Fruit fly (Drosophila melanogaster): ENCODE results near the gene CG31815.

CG31815 gene

dm6 chr2L:16643961-16644360 lies 38.3 kb downstream of the CG31815 start (continued):
- TF ChIP-seq CG9817 (tag; optimal IDR thresholded peaks at IDR 0.05) (peak; percentile 53), CG9215 (GFP tag; IDR thresholded peaks at IDR 0.05) (peak; percentile 51), CG13424 (tag; optimal IDR thresholded peaks at IDR 0.05) (peak; percentile 72), CG33557 (GFP tag; optimal IDR thresholded peaks at IDR 0.05) (peak; percentile 1), Med (GFP tag) (peak; percentile 87), Dip3 (GFP tag; optimal IDR thresholded peaks at IDR 0.05) (peak; percentile 34), rib (GFP tag; IDR thresholded peaks at IDR 0.05) (no peak), ssp (GFP tag; IDR thresholded peaks at IDR 0.05) (0 out of 2 replicates have a peak, but pooled peaks have one; percentile 32), run (tag; optimal IDR thresholded peaks at IDR 0.05) (peak; percentile 32), kni (GFP tag; optimal IDR thresholded peaks at IDR 0.05) (no peak), tgo (GFP tag; IDR thresholded peaks at IDR 0.05) (peak; percentile 47; the same call in 2 of the 3 replicates), CG33213 (GFP tag; optimal IDR thresholded peaks at IDR 0.05) (no peak), mirr (GFP tag; optimal IDR thresholded peaks at IDR 0.05) (no peak), wor (GFP tag; IDR thresholded peaks at IDR 0.05) (peak; percentile 44), CG4328 (GFP tag; optimal IDR thresholded peaks at IDR 0.05) (no peak), Fer3 (tag; optimal IDR thresholded peaks at IDR 0.05) (peak; percentile 68), Ravus (GFP tag; IDR thresholded peaks at IDR 0.05) (no peak), Sox100B (GFP tag; optimal IDR thresholded peaks at IDR 0.05) (peak; percentile 53), ara (GFP tag; IDR thresholded peaks at IDR 0.05) (peak; percentile 38; the same call in 1 of the 2 replicates), nerfin-1 (tag; optimal IDR thresholded peaks at IDR 0.05) (peak; percentile 41), p53 (GFP tag; optimal IDR thresholded peaks at IDR 0.05) (no peak), Optix (GFP tag; IDR thresholded peaks at IDR 0.05) (no peak), CG4282 (GFP tag; optimal IDR thresholded peaks at IDR 0.05) (no peak), chif (GFP tag; optimal IDR thresholded peaks at IDR 0.05) (peak; percentile 35 to 66), sc (optimal IDR thresholded peaks at IDR 0.05) (no peak), sc (GFP tag; optimal IDR thresholded peaks at IDR 0.05) (peak; percentile 29), gsb-n (tag; optimal IDR thresholded peaks at IDR 0.05) (peak; percentile 50), Blimp-1 (GFP tag; optimal IDR thresholded peaks at IDR 0.05) (peak; percentile 74), cg (GFP tag; optimal IDR thresholded peaks at IDR 0.05) (no peak), NfI (GFP tag; optimal IDR thresholded peaks at IDR 0.05) (peak; percentile 54), Fer1 (GFP tag; optimal IDR thresholded peaks at IDR 0.05) (peak; percentile 61), CG4820 (GFP tag; optimal IDR thresholded peaks at IDR 0.05) (peak; percentile 34), CG18262 (tag; optimal IDR thresholded peaks at IDR 0.05) (peak; percentile 53), CG15269 (tag; optimal IDR thresholded peaks at IDR 0.05) (peak; percentile 77), lab (GFP tag; optimal IDR thresholded peaks at IDR 0.05) (peak; percentile 83), CG12071 (GFP tag; optimal IDR thresholded peaks at IDR 0.05) (peak; percentile 71), Awh (GFP tag; IDR thresholded peaks at IDR 0.05) (peak; percentile 54; the same call in 1 of the 2 replicates), nmo (GFP tag; optimal IDR thresholded peaks at IDR 0.05) (peak; percentile 63), danr (GFP tag; IDR thresholded peaks at IDR 0.05) (peak; percentile 45; the same call in 1 of the 2 replicates), CG31388 (GFP tag; optimal IDR thresholded peaks at IDR 0.05) (peak; percentile 33), CG11085 (GFP tag; IDR thresholded peaks at IDR 0.05) (no peak), CG6813 (GFP tag; optimal IDR thresholded peaks at IDR 0.05) (peak; percentile 60), ham (GFP tag; IDR thresholded peaks at IDR 0.05) (no peak), CG12219 (GFP tag; optimal IDR thresholded peaks at IDR 0.05) (peak; percentile 61), chn (GFP tag; optimal IDR thresholded peaks at IDR 0.05) (peak; percentile 10), zfh2 (GFP tag; optimal IDR thresholded peaks at IDR 0.05) (peak; percentile 37), Six4 (GFP tag; optimal IDR thresholded peaks at IDR 0.05) (peak; percentile 23), vnd (GFP tag; IDR thresholded peaks at IDR 0.05; ENCODE audit: partially characterized antibody) (no peak), CG8924 (tag; optimal IDR thresholded peaks at IDR 0.05) (peak; percentile 44), CG32767 (GFP tag; IDR thresholded peaks at IDR 0.05) (0 out of 2 replicates have a peak, but pooled peaks have one; percentile 49), esg (GFP tag; conservative IDR thresholded peaks at IDR 0.05) (peak; percentile 50)
